Worm (Caenorhabditis elegans) whole organism, late embryonic: Measurements from ENCODE around the gene Y57G11C.46.
"Not testable (repeated sequence)": the region's sequence is repeated elsewhere in the genome, so short reads cannot be mapped to it uniquely, and the experiment has no call there.

Experiments used
- ceh-2 ChIP-seq: sonication (generic microtip); optimal IDR thresholded peaks from 2 replicates; lab custom pipeline; 2016; ENCODE audit warnings: missing genotype, missing genetic modification characterization, missing compliant biosample characterization
- ceh-22 ChIP-seq: sonication (generic microtip); optimal IDR thresholded peaks from 2 replicates; lab custom pipeline; 2017; ENCODE audit warnings: missing biosample characterization, missing genetic modification characterization
- dmd-4 ChIP-seq: sonication (generic microtip); optimal IDR thresholded peaks from 2 replicates; lab custom pipeline; 2016; ENCODE audit warnings: borderline replicate concordance, missing genetic modification characterization, missing compliant biosample characterization
- fkh-10 ChIP-seq: fragments of 150-350 bp; optimal IDR thresholded peaks from 2 replicates; lab custom pipeline; 2014; ENCODE audit warnings: missing biosample characterization, missing genetic modification reagents, missing genetic modification characterization
- hlh-15 ChIP-seq: sonication (generic microtip); optimal IDR thresholded peaks from 2 replicates; lab custom pipeline; 2016; ENCODE audit warnings: missing genetic modification characterization, missing compliant biosample characterization
- lim-6 ChIP-seq: sonication (generic microtip); optimal IDR thresholded peaks from 2 replicates; lab custom pipeline; 2016; ENCODE audit warnings: missing genetic modification characterization, missing compliant biosample characterization
- nfya-1 ChIP-seq: sonication (generic microtip); optimal IDR thresholded peaks from 2 replicates; lab custom pipeline; 2017; ENCODE audit warnings: missing genetic modification characterization, mild to moderate bottlenecking, missing compliant biosample characterization, antibody characterized with exemption, moderate library complexity
- pha-4 ChIP-seq: fragments of 150-350 bp; optimal IDR thresholded peaks from 2 replicates; lab custom pipeline; 2018; ENCODE audit warnings: missing biosample characterization, missing genetic modification reagents, missing genetic modification characterization
- sox-4 ChIP-seq: sonication (generic microtip); optimal IDR thresholded peaks from 2 replicates; lab custom pipeline; 2017; ENCODE audit warnings: mild to moderate bottlenecking, missing genetic modification characterization, inconsistent platforms, missing compliant biosample characterization
- unc-42 ChIP-seq: sonication (generic microtip); optimal IDR thresholded peaks from 2 replicates; lab custom pipeline; 2016; ENCODE audit warnings: missing genotype, missing genetic modification characterization, missing compliant biosample characterization
- unc-55 ChIP-seq: sonication (generic microtip); optimal IDR thresholded peaks from 2 replicates; lab custom pipeline; 2017; ENCODE audit warnings: missing biosample characterization, missing genetic modification reagents, missing genetic modification characterization

DNA sequence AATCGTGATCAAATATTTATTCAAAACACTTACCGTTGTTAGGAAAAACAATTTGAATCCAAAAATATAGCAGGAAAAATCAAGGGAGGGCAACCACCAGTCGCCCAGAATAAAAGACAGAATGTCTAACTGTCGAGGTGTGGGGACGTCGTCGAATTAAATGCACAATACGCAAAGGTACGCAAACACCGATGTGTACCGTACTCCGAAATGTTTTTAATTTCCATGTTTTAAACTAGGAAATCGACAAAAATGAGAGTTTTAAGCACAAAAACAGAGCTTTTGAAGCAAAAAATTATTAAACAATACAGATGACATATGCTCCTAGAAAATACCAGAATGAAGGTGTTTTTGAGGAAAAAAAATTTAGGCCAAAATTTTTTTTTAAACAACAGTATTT, 41.7 kb downstream of the Y57G11C.46 start, which contains the start of gene Y57G11C.51:
- not testable (repeated sequence) for TF ChIP-seq pha-4 (tag; lab: Kevin White, UChicago); hlh-15 (tag; lab: Kevin White, UChicago); sox-4 (tag; lab: Kevin White, UChicago); lim-6 (tag; lab: Kevin White, UChicago); dmd-4; nfya-1; unc-42 (tag; lab: Kevin White, UChicago); ceh-22 (tag; lab: Kevin White, UChicago); unc-55 (GFP tag; lab: Kevin White, UChicago); fkh-10 (GFP tag; lab: Kevin White, UChicago); ceh-2 (tag; lab: Kevin White, UChicago)
